Fruit fly (Drosophila melanogaster): Measurements from ENCODE around the gene Pde11.

Gene Pde11

DNA sequence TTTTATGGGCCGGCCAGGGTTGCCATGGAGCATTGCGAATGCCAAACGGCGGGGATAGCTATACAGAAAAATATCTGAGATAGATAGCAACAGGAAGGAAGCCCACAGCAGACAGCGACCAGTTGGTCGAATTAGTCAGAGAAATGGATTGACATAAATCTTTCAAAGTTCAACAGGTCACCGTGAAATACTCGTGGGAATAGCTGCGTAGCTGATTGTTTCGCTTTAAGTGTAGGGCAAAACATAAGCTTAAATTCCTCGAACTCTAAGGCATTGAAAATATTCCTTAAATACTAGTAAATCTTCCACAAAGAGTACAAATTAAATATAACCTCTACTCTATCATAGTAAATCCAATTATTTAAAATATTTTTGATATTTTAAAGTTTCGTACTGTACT lies 90.2 kb downstream of the Pde11 start:
- TF ChIP-seq h (GFP tag; optimal IDR thresholded peaks at IDR 0.05), result no peak
- TF ChIP-seq woc (GFP tag; optimal IDR thresholded peaks at IDR 0.05), result no peak
- no peak for TF ChIP-seq pan (optimal IDR thresholded peaks at IDR 0.05)
- TF ChIP-seq dl (GFP tag; optimal IDR thresholded peaks at IDR 0.05; ENCODE audit: insufficient read depth in 1 of 2, partially characterized antibody in 2 of 2), result no peak
- no peak for TF ChIP-seq fru (GFP tag; optimal IDR thresholded peaks at IDR 0.05)
- TF ChIP-seq Jra (GFP tag; optimal IDR thresholded peaks at IDR 0.05), result no peak
- TF ChIP-seq Rel (GFP tag; optimal IDR thresholded peaks at IDR 0.05), result no peak
- TF ChIP-seq Rel (tag; optimal IDR thresholded peaks at IDR 0.05), result no peak
- no peak for TF ChIP-seq Myc (optimal IDR thresholded peaks at IDR 0.05)
- no peak for TF ChIP-seq GATAd (GFP tag; optimal IDR thresholded peaks at IDR 0.05)
- TF ChIP-seq sage (GFP tag; optimal IDR thresholded peaks at IDR 0.05), result no peak
- TF ChIP-seq Sp1 (GFP tag; optimal IDR thresholded peaks at IDR 0.05), result no peak
- no peak for TF ChIP-seq N (GFP tag; optimal IDR thresholded peaks at IDR 0.05)
- no peak for TF ChIP-seq foxo (GFP tag; optimal IDR thresholded peaks at IDR 0.05)

DNA sequence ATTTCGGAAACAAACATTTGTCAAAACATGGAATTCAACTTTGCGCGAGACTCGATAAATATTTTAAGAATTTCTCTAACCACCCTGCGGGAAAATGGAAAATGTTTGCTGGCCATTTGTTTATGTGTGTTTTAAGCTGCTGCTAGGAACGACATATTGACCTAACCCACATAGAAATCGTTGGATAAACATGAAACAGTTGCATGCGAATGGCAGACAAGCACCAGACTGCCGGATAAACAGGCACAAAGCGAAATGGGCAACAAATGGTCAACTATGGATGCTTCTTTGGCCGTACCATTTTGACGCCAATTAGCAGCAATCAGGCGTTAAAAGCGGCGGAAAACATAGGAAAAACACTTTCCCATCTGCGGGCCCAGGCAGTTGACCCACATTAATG lies 93.3 kb downstream of the Pde11 start:
- no peak for TF ChIP-seq N (GFP tag; optimal IDR thresholded peaks at IDR 0.05)
- TF ChIP-seq dl (GFP tag; optimal IDR thresholded peaks at IDR 0.05; ENCODE audit: insufficient read depth in 1 of 2, partially characterized antibody in 2 of 2), result no peak
- no peak for TF ChIP-seq h (GFP tag; optimal IDR thresholded peaks at IDR 0.05)
- TF ChIP-seq HLH106 (tag; optimal IDR thresholded peaks at IDR 0.05), result no peak
- no peak for TF ChIP-seq pan (optimal IDR thresholded peaks at IDR 0.05)
- TF ChIP-seq CG9705 (GFP tag; optimal IDR thresholded peaks at IDR 0.05), result no peak
- TF ChIP-seq Mio (GFP tag; optimal IDR thresholded peaks at IDR 0.05), result no peak
- no peak for TF ChIP-seq lola (GFP tag; optimal IDR thresholded peaks at IDR 0.05)
- no peak for TF ChIP-seq woc (GFP tag; optimal IDR thresholded peaks at IDR 0.05)
- no peak for TF ChIP-seq Dfd (GFP tag; optimal IDR thresholded peaks at IDR 0.05)
- TF ChIP-seq rgr (GFP tag; optimal IDR thresholded peaks at IDR 0.05), result no peak
- no peak for TF ChIP-seq Abd-B (GFP tag; optimal IDR thresholded peaks at IDR 0.05)
- no peak for TF ChIP-seq Rel (GFP tag; optimal IDR thresholded peaks at IDR 0.05)
- TF ChIP-seq Rel (tag; optimal IDR thresholded peaks at IDR 0.05), result no peak
- TF ChIP-seq psq (GFP tag; optimal IDR thresholded peaks at IDR 0.05), result no peak
- TF ChIP-seq GATAd (GFP tag; optimal IDR thresholded peaks at IDR 0.05), result no peak
- TF ChIP-seq ey (GFP tag; optimal IDR thresholded peaks at IDR 0.05), result no peak
- TF ChIP-seq sv (GFP tag; optimal IDR thresholded peaks at IDR 0.05), result no peak
- no peak for TF ChIP-seq Hnf4 (GFP tag; optimal IDR thresholded peaks at IDR 0.05)
- TF ChIP-seq Hr83 (GFP tag; optimal IDR thresholded peaks at IDR 0.05; ENCODE audit: poor library complexity, severe bottlenecking), result no peak

DNA sequence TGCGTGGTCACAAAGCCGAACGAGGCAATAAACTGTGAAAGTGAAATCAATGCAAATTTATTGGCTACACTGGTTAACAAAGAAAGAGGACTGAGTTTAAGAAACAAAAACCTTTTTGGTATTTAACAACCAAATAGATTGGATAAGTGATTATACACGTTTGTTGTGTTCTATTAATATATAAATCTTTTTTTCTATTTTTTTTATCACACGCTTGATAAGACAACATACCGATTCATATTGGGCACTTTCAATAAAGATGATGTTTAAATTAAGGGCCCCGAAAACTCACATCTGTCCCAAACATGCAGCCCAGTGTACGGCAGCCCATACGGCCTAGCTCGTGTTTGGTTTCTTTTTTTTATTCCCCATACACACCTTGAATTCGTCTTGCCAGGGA lies 97.0 kb downstream of the Pde11 start:
- TF ChIP-seq ey (GFP tag; optimal IDR thresholded peaks at IDR 0.05) (no peak), pan (optimal IDR thresholded peaks at IDR 0.05) (no peak), dmrt93B (GFP tag; optimal IDR thresholded peaks at IDR 0.05) (no peak), dsf (GFP tag; optimal IDR thresholded peaks at IDR 0.05; ENCODE audit: borderline replicate concordance) (no peak), jim (GFP tag; optimal IDR thresholded peaks at IDR 0.05) (no peak), Hr83 (GFP tag; optimal IDR thresholded peaks at IDR 0.05; ENCODE audit: poor library complexity, severe bottlenecking) (no peak), CrebA (GFP tag; optimal IDR thresholded peaks at IDR 0.05; ENCODE audit: borderline replicate concordance) (no peak), Abd-B (GFP tag; optimal IDR thresholded peaks at IDR 0.05) (no peak), CG32264 (GFP tag; optimal IDR thresholded peaks at IDR 0.05) (no peak), tai (GFP tag; optimal IDR thresholded peaks at IDR 0.05) (no peak), brk (GFP tag; optimal IDR thresholded peaks at IDR 0.05) (no peak)

DNA sequence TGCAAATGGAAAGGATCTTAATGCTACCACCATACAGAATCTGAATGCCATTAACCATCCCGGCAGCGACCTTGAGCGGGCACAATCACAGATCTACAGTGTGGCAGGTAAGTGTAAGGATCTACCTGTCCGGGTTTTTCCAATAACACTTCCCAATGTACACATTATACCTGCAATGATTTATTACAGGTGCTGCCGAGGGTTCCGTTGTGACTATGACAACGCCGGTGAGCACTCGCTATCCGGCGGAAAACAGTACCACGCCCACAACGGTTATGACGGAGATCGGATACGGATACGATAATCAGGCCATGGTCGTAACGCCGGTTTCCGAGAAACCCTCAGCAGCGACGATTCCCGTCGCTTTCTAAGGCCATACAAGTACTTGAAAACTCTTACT lies 103.3 kb downstream of the Pde11 start:
- TF ChIP-seq tai (GFP tag; optimal IDR thresholded peaks at IDR 0.05) (no peak), psq (GFP tag; optimal IDR thresholded peaks at IDR 0.05) (no peak), ey (GFP tag; optimal IDR thresholded peaks at IDR 0.05) (no peak), fru (GFP tag; optimal IDR thresholded peaks at IDR 0.05) (no peak), N (GFP tag; optimal IDR thresholded peaks at IDR 0.05) (no peak), Vsx2 (GFP tag; optimal IDR thresholded peaks at IDR 0.05; ENCODE audit: partially characterized antibody) (no peak), CrebA (GFP tag; optimal IDR thresholded peaks at IDR 0.05; ENCODE audit: borderline replicate concordance) (no peak)
